1 fruit fly cellular context compared by ENCODE assay signal in genomic region chr3R:23958091-23958838, dm6.
TF ChIP-seq lines count a peak whose summit lies in the region.

Gene GluProRS, minus strand, starts transcription at chr3R:23958391.
Gene AP-1sigma, plus strand, starts transcription at chr3R:23958651.

TF ChIP-seq in whole organism, embryonic, 481 proteins besides CTCF, POLR2A, EP300 and RAD21 (continued from another document and continues in another):
- TF ChIP-seq gcm (GFP tag; optimal IDR thresholded peaks at IDR 0.05; lab: Kevin White, UChicago) = peak; percentile 81
- TF ChIP-seq CG1233 (GFP tag; optimal IDR thresholded peaks at IDR 0.05; lab: Kevin White, UChicago) = peak; percentile 83
- peak; percentile 79 for TF ChIP-seq CG4854 (GFP tag; optimal IDR thresholded peaks at IDR 0.05; lab: Kevin White, UChicago)
- TF ChIP-seq cwo (GFP tag; optimal IDR thresholded peaks at IDR 0.05; lab: Kevin White, UChicago) = peak; percentile 80
- TF ChIP-seq HLH4C (GFP tag; IDR thresholded peaks at IDR 0.05; lab: Robert Waterston, UW; ENCODE audit: partially characterized antibody) = peak; percentile 90
- peak; percentile 95 for TF ChIP-seq CG11093 (GFP tag; IDR thresholded peaks at IDR 0.05; lab: Robert Waterston, UW)
- TF ChIP-seq jigr1 (GFP tag; IDR thresholded peaks at IDR 0.05; lab: Robert Waterston, UW) = peak; percentile 89
- peak; percentile 46 for TF ChIP-seq CG12236 (GFP tag; optimal IDR thresholded peaks at IDR 0.05; lab: Kevin White, UChicago)
- peak; percentile 93 for TF ChIP-seq CG4730 (GFP tag; IDR thresholded peaks at IDR 0.05; lab: Robert Waterston, UW)
- peak; percentile 97 for TF ChIP-seq Scr (GFP tag; IDR thresholded peaks at IDR 0.05; lab: Robert Waterston, UW; ENCODE audit: partially characterized antibody)
- TF ChIP-seq bsh (GFP tag; optimal IDR thresholded peaks at IDR 0.05; lab: Kevin White, UChicago) = peak in 1 of 2 experiments; percentile 87
- TF ChIP-seq CG33213 (GFP tag; optimal IDR thresholded peaks at IDR 0.05; lab: Kevin White, UChicago) = peak; percentile 79
- TF ChIP-seq CG7372 (GFP tag; IDR thresholded peaks at IDR 0.05; lab: Robert Waterston, UW) = peak; percentile 94
- TF ChIP-seq CG8924 (tag; optimal IDR thresholded peaks at IDR 0.05; lab: Kevin White, UChicago) = peak; percentile 88
- peak; percentile 95 for TF ChIP-seq ttk (GFP tag; IDR thresholded peaks at IDR 0.05; lab: Robert Waterston, UW)
- peak; percentile 92 for TF ChIP-seq CG14710 (tag; optimal IDR thresholded peaks at IDR 0.05; lab: Kevin White, UChicago)
- no peak for TF ChIP-seq pita (GFP tag; optimal IDR thresholded peaks at IDR 0.05; lab: Kevin White, UChicago)
- TF ChIP-seq zen2 (GFP tag; IDR thresholded peaks at IDR 0.05; lab: Robert Waterston, UW; ENCODE audit: partially characterized antibody) = peak; percentile 72; the same call in 1 of the 3 replicates
- TF ChIP-seq Eip74EF (GFP tag; optimal IDR thresholded peaks at IDR 0.05; lab: Kevin White, UChicago) = peak in 1 of 2 experiments; percentile 32
- no peak for TF ChIP-seq usp (GFP tag; optimal IDR thresholded peaks at IDR 0.05; lab: Kevin White, UChicago)
- peak; percentile 93 for TF ChIP-seq vnd (GFP tag; IDR thresholded peaks at IDR 0.05; lab: Robert Waterston, UW; ENCODE audit: partially characterized antibody)
- TF ChIP-seq PHDP (tag; optimal IDR thresholded peaks at IDR 0.05; lab: Kevin White, UChicago) = peak; percentile 87
- peak; percentile 72 for TF ChIP-seq Bdp1 (GFP tag; optimal IDR thresholded peaks at IDR 0.05; lab: Kevin White, UChicago)
- peak; percentile 90 for TF ChIP-seq Sox102F (GFP tag; optimal IDR thresholded peaks at IDR 0.05; lab: Kevin White, UChicago)
- peak; percentile 83 for TF ChIP-seq Rx (GFP tag; IDR thresholded peaks at IDR 0.05; lab: Robert Waterston, UW)
- peak; percentile 95 for TF ChIP-seq Ada2b (GFP tag; IDR thresholded peaks at IDR 0.05; lab: Robert Waterston, UW)
- peak; percentile 94 for TF ChIP-seq ind (GFP tag; optimal IDR thresholded peaks at IDR 0.05; lab: Kevin White, UChicago)
- peak; percentile 97 for TF ChIP-seq CG14441 (GFP tag; IDR thresholded peaks at IDR 0.05; lab: Robert Waterston, UW)
- TF ChIP-seq Dfd (GFP tag; optimal IDR thresholded peaks at IDR 0.05; lab: Kevin White, UChicago) = no peak
- TF ChIP-seq Stat92E (GFP tag; optimal IDR thresholded peaks at IDR 0.05; lab: Kevin White, UChicago) = peak in 1 of 3 experiments; percentile 67
- peak; percentile 80 for TF ChIP-seq Camta (GFP tag; optimal IDR thresholded peaks at IDR 0.05; lab: Kevin White, UChicago)
- peak; percentile 60 for TF ChIP-seq Side (GFP tag; optimal IDR thresholded peaks at IDR 0.05; lab: Kevin White, UChicago)
- peak; percentile 77 to 92 for TF ChIP-seq Pdp1 (GFP tag; optimal IDR thresholded peaks at IDR 0.05; lab: Kevin White, UChicago)
- TF ChIP-seq mam (GFP tag; optimal IDR thresholded peaks at IDR 0.05; lab: Kevin White, UChicago) = peak; percentile 90
- TF ChIP-seq sob (GFP tag; IDR thresholded peaks at IDR 0.05; lab: Robert Waterston, UW) = peak; percentile 96
- peak; percentile 87 for TF ChIP-seq CG12104 (GFP tag; optimal IDR thresholded peaks at IDR 0.05; lab: Kevin White, UChicago)
- peak; percentile 42 for TF ChIP-seq Hey (tag; optimal IDR thresholded peaks at IDR 0.05; lab: Kevin White, UChicago)
- TF ChIP-seq D (optimal IDR thresholded peaks at IDR 0.05; lab: Kevin White, UChicago) = no peak
- TF ChIP-seq D (GFP tag; optimal IDR thresholded peaks at IDR 0.05; lab: Kevin White, UChicago) = peak; percentile 75
- peak; percentile 76 for TF ChIP-seq Bteb2 (GFP tag; optimal IDR thresholded peaks at IDR 0.05; lab: Kevin White, UChicago)
- peak; percentile 92 for TF ChIP-seq CG2889 (GFP tag; IDR thresholded peaks at IDR 0.05; lab: Robert Waterston, UW)
- TF ChIP-seq CG32772 (GFP tag; IDR thresholded peaks at IDR 0.05; lab: Robert Waterston, UW) = peak; percentile 97
- peak; percentile 94 for TF ChIP-seq klu (GFP tag; IDR thresholded peaks at IDR 0.05; lab: Robert Waterston, UW)
- TF ChIP-seq unpg (GFP tag; optimal IDR thresholded peaks at IDR 0.05; lab: Kevin White, UChicago) = peak; percentile 90
- peak; percentile 86 for TF ChIP-seq Opbp (GFP tag; IDR thresholded peaks at IDR 0.05; lab: Robert Waterston, UW; ENCODE audit: partially characterized antibody)
- TF ChIP-seq CG15601 (tag; optimal IDR thresholded peaks at IDR 0.05; lab: Kevin White, UChicago) = peak; percentile 74
- peak; percentile 48 for TF ChIP-seq kah (GFP tag; optimal IDR thresholded peaks at IDR 0.05; lab: Kevin White, UChicago)
- TF ChIP-seq repo (GFP tag; optimal IDR thresholded peaks at IDR 0.05; lab: Kevin White, UChicago) = peak; percentile 50
- TF ChIP-seq Mad (GFP tag; optimal IDR thresholded peaks at IDR 0.05; lab: Kevin White, UChicago) = peak; percentile 91
- TF ChIP-seq CG17912 (GFP tag; optimal IDR thresholded peaks at IDR 0.05; lab: Kevin White, UChicago) = peak; percentile 39
- TF ChIP-seq inv (GFP tag; IDR thresholded peaks at IDR 0.05; lab: Robert Waterston, UW; ENCODE audit: partially characterized antibody) = peak; percentile 91
- peak; percentile 98 for TF ChIP-seq slbo (GFP tag; IDR thresholded peaks at IDR 0.05; lab: Robert Waterston, UW)
- peak; percentile 96 for TF ChIP-seq CG4707 (GFP tag; optimal IDR thresholded peaks at IDR 0.05; lab: Kevin White, UChicago)
- peak; percentile 42 for TF ChIP-seq btn (GFP tag; optimal IDR thresholded peaks at IDR 0.05; lab: Kevin White, UChicago)
- TF ChIP-seq CG11456 (GFP tag; IDR thresholded peaks at IDR 0.05; lab: Robert Waterston, UW) = peak; percentile 97
- TF ChIP-seq CG42726 (GFP tag; IDR thresholded peaks at IDR 0.05; lab: Robert Waterston, UW; ENCODE audit: partially characterized antibody) = peak; percentile 91
- peak; percentile 52 for TF ChIP-seq CG8281 (tag; optimal IDR thresholded peaks at IDR 0.05; lab: Kevin White, UChicago)
- TF ChIP-seq her (GFP tag; optimal IDR thresholded peaks at IDR 0.05; lab: Kevin White, UChicago) = peak; percentile 46
- TF ChIP-seq CG6254 (GFP tag; optimal IDR thresholded peaks at IDR 0.05; lab: Kevin White, UChicago) = peak; percentile 66
- peak; percentile 93 for TF ChIP-seq CG9727 (GFP tag; optimal IDR thresholded peaks at IDR 0.05; lab: Kevin White, UChicago)
- peak; percentile 91 for TF ChIP-seq Optix (GFP tag; IDR thresholded peaks at IDR 0.05; lab: Robert Waterston, UW)
- TF ChIP-seq sr (GFP tag; IDR thresholded peaks at IDR 0.05; lab: Robert Waterston, UW) = peak; percentile 87
- TF ChIP-seq nom (GFP tag; optimal IDR thresholded peaks at IDR 0.05; lab: Kevin White, UChicago) = peak; percentile 22
- peak; percentile 93 for TF ChIP-seq CG14860 (GFP tag; IDR thresholded peaks at IDR 0.05; lab: Robert Waterston, UW; ENCODE audit: partially characterized antibody)
- no peak for TF ChIP-seq Neu2 (GFP tag; optimal IDR thresholded peaks at IDR 0.05; lab: Kevin White, UChicago; ENCODE audit: borderline replicate concordance)
- peak; percentile 78 for TF ChIP-seq pzg (GFP tag; optimal IDR thresholded peaks at IDR 0.05; lab: Kevin White, UChicago)
- peak; percentile 97 for TF ChIP-seq Dll (GFP tag; IDR thresholded peaks at IDR 0.05; lab: Robert Waterston, UW; ENCODE audit: partially characterized antibody)
- TF ChIP-seq Ets97D (GFP tag; optimal IDR thresholded peaks at IDR 0.05; lab: Kevin White, UChicago) = peak; percentile 78
- TF ChIP-seq CG31365 (tag; optimal IDR thresholded peaks at IDR 0.05; lab: Kevin White, UChicago) = peak; percentile 32
- TF ChIP-seq otp (GFP tag; IDR thresholded peaks at IDR 0.05; lab: Robert Waterston, UW) = peak; percentile 93
- TF ChIP-seq ERR (GFP tag; optimal IDR thresholded peaks at IDR 0.05; lab: Kevin White, UChicago) = peak; percentile 66
- peak; percentile 67 for TF ChIP-seq da (GFP tag; optimal IDR thresholded peaks at IDR 0.05; lab: Kevin White, UChicago)
- peak; percentile 95 for TF ChIP-seq CG17328 (GFP tag; IDR thresholded peaks at IDR 0.05; lab: Robert Waterston, UW)
- peak; percentile 68 for TF ChIP-seq CG12219 (GFP tag; optimal IDR thresholded peaks at IDR 0.05; lab: Kevin White, UChicago)
- TF ChIP-seq C15 (GFP tag; IDR thresholded peaks at IDR 0.05; lab: Robert Waterston, UW) = peak; percentile 88; the same call in 2 of the 3 replicates
- peak; percentile 94 for TF ChIP-seq sens-2 (GFP tag; IDR thresholded peaks at IDR 0.05; lab: Robert Waterston, UW)
- peak; percentile 93 for TF ChIP-seq Oaz (GFP tag; IDR thresholded peaks at IDR 0.05; lab: Robert Waterston, UW)
- peak in 1 of 2 experiments; percentile 39 for TF ChIP-seq Hr78 (GFP tag; optimal IDR thresholded peaks at IDR 0.05; lab: Kevin White, UChicago)
- TF ChIP-seq H15 (GFP tag; IDR thresholded peaks at IDR 0.05; lab: Robert Waterston, UW) = peak; percentile 94
- peak; percentile 72 for TF ChIP-seq CG9437 (GFP tag; optimal IDR thresholded peaks at IDR 0.05; lab: Kevin White, UChicago)
- peak; percentile 90 for TF ChIP-seq cas (GFP tag; IDR thresholded peaks at IDR 0.05; lab: Robert Waterston, UW)
- peak; percentile 91 for TF ChIP-seq CG31224 (GFP tag; IDR thresholded peaks at IDR 0.05; lab: Robert Waterston, UW)
- peak; percentile 84 for TF ChIP-seq CG10209 (GFP tag; optimal IDR thresholded peaks at IDR 0.05; lab: Kevin White, UChicago)
- TF ChIP-seq CG2875 (GFP tag; optimal IDR thresholded peaks at IDR 0.05; lab: Kevin White, UChicago) = peak; percentile 60
- peak; percentile 62 for TF ChIP-seq slp2 (GFP tag; optimal IDR thresholded peaks at IDR 0.05; lab: Kevin White, UChicago)
- peak; percentile 92 for TF ChIP-seq CG1603 (tag; optimal IDR thresholded peaks at IDR 0.05; lab: Kevin White, UChicago)
- peak; percentile 98 for TF ChIP-seq Med (GFP tag; lab: Kevin White, UChicago)
- TF ChIP-seq ato (GFP tag; IDR thresholded peaks at IDR 0.05; lab: Robert Waterston, UW; ENCODE audit: partially characterized antibody) = peak; percentile 67
- TF ChIP-seq Elba2 (GFP tag; optimal IDR thresholded peaks at IDR 0.05; lab: Kevin White, UChicago) = peak; percentile 73
- peak; percentile 90 for TF ChIP-seq CG14050 (GFP tag; IDR thresholded peaks at IDR 0.05; lab: Robert Waterston, UW)
- TF ChIP-seq Hsf (GFP tag; optimal IDR thresholded peaks at IDR 0.05; lab: Kevin White, UChicago) = peak; percentile 93
- TF ChIP-seq ash1 (GFP tag; optimal IDR thresholded peaks at IDR 0.05; lab: Kevin White, UChicago) = peak; percentile 59
- TF ChIP-seq Lim3 (GFP tag; IDR thresholded peaks at IDR 0.05; lab: Robert Waterston, UW) = peak; percentile 73
- peak; percentile 94 for TF ChIP-seq CG2129 (GFP tag; IDR thresholded peaks at IDR 0.05; lab: Robert Waterston, UW; ENCODE audit: partially characterized antibody)
- peak; percentile 71 for TF ChIP-seq shn (GFP tag; optimal IDR thresholded peaks at IDR 0.05; lab: Kevin White, UChicago)
- peak; percentile 78 for TF ChIP-seq CG4360 (GFP tag; IDR thresholded peaks at IDR 0.05; lab: Robert Waterston, UW)
- TF ChIP-seq dmrt11E (tag; optimal IDR thresholded peaks at IDR 0.05; lab: Kevin White, UChicago) = peak; percentile 89
- peak; percentile 85 for TF ChIP-seq Adf1 (GFP tag; IDR thresholded peaks at IDR 0.05; lab: Robert Waterston, UW)
- TF ChIP-seq CG7271 (tag; optimal IDR thresholded peaks at IDR 0.05; lab: Kevin White, UChicago) = peak; percentile 63
- TF ChIP-seq CG7786 (GFP tag; optimal IDR thresholded peaks at IDR 0.05; lab: Kevin White, UChicago) = peak; percentile 82
- peak; percentile 83 for TF ChIP-seq jumu (GFP tag; optimal IDR thresholded peaks at IDR 0.05; lab: Kevin White, UChicago)
- peak; percentile 94 for TF ChIP-seq CG6689 (GFP tag; IDR thresholded peaks at IDR 0.05; lab: Robert Waterston, UW)
- peak; percentile 90 for TF ChIP-seq CG15696 (tag; optimal IDR thresholded peaks at IDR 0.05; lab: Kevin White, UChicago)
- TF ChIP-seq CG6854 (GFP tag; optimal IDR thresholded peaks at IDR 0.05; lab: Kevin White, UChicago) = no peak
- peak; percentile 82 for TF ChIP-seq CG16863 (GFP tag; optimal IDR thresholded peaks at IDR 0.05; lab: Kevin White, UChicago)
- peak; percentile 78 for TF ChIP-seq trh (GFP tag; optimal IDR thresholded peaks at IDR 0.05; lab: Kevin White, UChicago)
- TF ChIP-seq ken (GFP tag; IDR thresholded peaks at IDR 0.05; lab: Robert Waterston, UW) = peak; percentile 96
- peak; percentile 90 for TF ChIP-seq chn (GFP tag; optimal IDR thresholded peaks at IDR 0.05; lab: Kevin White, UChicago)
- TF ChIP-seq CG13894 (tag; optimal IDR thresholded peaks at IDR 0.05; lab: Kevin White, UChicago) = no peak
- TF ChIP-seq CG12942 (GFP tag; optimal IDR thresholded peaks at IDR 0.05; lab: Kevin White, UChicago) = peak; percentile 92
- no peak for TF ChIP-seq fd64A (GFP tag; optimal IDR thresholded peaks at IDR 0.05; lab: Kevin White, UChicago)
- TF ChIP-seq Dek (tag; optimal IDR thresholded peaks at IDR 0.05; lab: Kevin White, UChicago) = peak; percentile 88
- TF ChIP-seq Lpt (GFP tag; optimal IDR thresholded peaks at IDR 0.05; lab: Kevin White, UChicago) = no peak
- TF ChIP-seq GATAe (GFP tag; conservative IDR thresholded peaks at IDR 0.05; lab: Robert Waterston, UW) = peak; percentile 83
- TF ChIP-seq bbx (GFP tag; IDR thresholded peaks at IDR 0.05; lab: Robert Waterston, UW; ENCODE audit: partially characterized antibody) = peak; percentile 85
- TF ChIP-seq CG14965 (GFP tag; optimal IDR thresholded peaks at IDR 0.05; lab: Kevin White, UChicago; ENCODE audit: borderline replicate concordance) = peak; percentile 0
- peak; percentile 82 for TF ChIP-seq CG31388 (GFP tag; optimal IDR thresholded peaks at IDR 0.05; lab: Kevin White, UChicago)
- peak; percentile 88 for TF ChIP-seq pum (GFP tag; optimal IDR thresholded peaks at IDR 0.05; lab: Kevin White, UChicago)
- TF ChIP-seq tgo (GFP tag; IDR thresholded peaks at IDR 0.05; lab: Robert Waterston, UW) = peak; percentile 98
- TF ChIP-seq Ptx1 (GFP tag; IDR thresholded peaks at IDR 0.05; lab: Robert Waterston, UW) = peak; percentile 99
- TF ChIP-seq pho (GFP tag; optimal IDR thresholded peaks at IDR 0.05; lab: Kevin White, UChicago) = peak; percentile 90
- peak; percentile 69 for TF ChIP-seq E2f2 (GFP tag; IDR thresholded peaks at IDR 0.05; lab: Robert Waterston, UW)
- peak; percentile 87 for TF ChIP-seq sim (GFP tag; IDR thresholded peaks at IDR 0.05; lab: Robert Waterston, UW)
- peak; percentile 84 for TF ChIP-seq CG17359 (tag; optimal IDR thresholded peaks at IDR 0.05; lab: Kevin White, UChicago)
- peak; percentile 88 for TF ChIP-seq nerfin-2 (GFP tag; IDR thresholded peaks at IDR 0.05; lab: Robert Waterston, UW; ENCODE audit: partially characterized antibody)
- TF ChIP-seq cg (GFP tag; optimal IDR thresholded peaks at IDR 0.05; lab: Kevin White, UChicago) = peak; percentile 90
- TF ChIP-seq CG17612 (GFP tag; IDR thresholded peaks at IDR 0.05; lab: Robert Waterston, UW) = peak; percentile 84
- TF ChIP-seq CG12744 (GFP tag; optimal IDR thresholded peaks at IDR 0.05; lab: Kevin White, UChicago) = peak; percentile 62
- TF ChIP-seq CG3281 (GFP tag; optimal IDR thresholded peaks at IDR 0.05; lab: Kevin White, UChicago) = peak; percentile 84
